Worm (Caenorhabditis elegans) whole organism, dauer: ENCODE results near the gene srr-3.
"Not testable (repeated sequence)": the region's sequence is repeated elsewhere in the genome, so short reads cannot be mapped to it uniquely, and the experiment has no call there.

Source experiments
- unc-62 ChIP-seq: sonication (generic microtip); optimal IDR thresholded peaks from 2 replicates; lab custom pipeline; 2017; ENCODE audit warnings: missing biosample characterization, missing genetic modification reagents, missing genetic modification characterization

srr-3 gene

ce11 chrV:16508667-16509066, at the start of gene srr-3:
srr-3 (minus strand) TSS chrV:16508767.
- TF ChIP-seq unc-62 (GFP tag; lab: Kevin White, UChicago) = no peak

ce11 chrV:16552929-16553328, 44.4 kb upstream of the srr-3 start, which contains the start of gene Y32B12B.4:
Y32B12B.4 (plus strand) TSS chrV:16553327.
- no peak for TF ChIP-seq unc-62 (GFP tag; lab: Kevin White, UChicago)

ce11 chrV:16550680-16551079, 42.1 kb upstream of the srr-3 start, which contains the start of gene srbc-65:
srbc-65 (plus strand) TSS chrV:16550980.
- TF ChIP-seq unc-62 (GFP tag; lab: Kevin White, UChicago) = no peak

ce11 chrV:16540657-16541056, 32.1 kb upstream of the srr-3 start:
- TF ChIP-seq unc-62 (GFP tag; lab: Kevin White, UChicago) = no peak

- no peak for TF ChIP-seq unc-62 (GFP tag; lab: Kevin White, UChicago)
These were observed 31.1 kb upstream of the srr-3 start for ce11 chrV:16539666-16540065.

ce11 chrV:16537908-16538446, 29.4 kb upstream of the srr-3 start, which contains the start of gene Y32B12B.2:
Y32B12B.2 (plus strand) TSS chrV:16538396.
- no peak for TF ChIP-seq unc-62 (GFP tag; lab: Kevin White, UChicago)

- no peak for TF ChIP-seq unc-62 (GFP tag; lab: Kevin White, UChicago)
These were observed 28.1 kb upstream of the srr-3 start, which contains the start of gene Y32B12B.1 for ce11 chrV:16536701-16537100. Y32B12B.1 (plus strand) TSS chrV:16537001.

ce11 chrV:16535172-16535571, 26.6 kb upstream of the srr-3 start, which contains the start of gene Y32B12B.8:
Y32B12B.8 (plus strand) TSS chrV:16535472.
- no peak for TF ChIP-seq unc-62 (GFP tag; lab: Kevin White, UChicago)

- no peak for TF ChIP-seq unc-62 (GFP tag; lab: Kevin White, UChicago)
These were observed 25.4 kb upstream of the srr-3 start, which contains the start of gene cpr-2 for ce11 chrV:16534000-16534399. cpr-2 (minus strand) TSS chrV:16534100.

ce11 chrV:16527796-16528195, 19.2 kb upstream of the srr-3 start, which contains the start of gene F36D3.16:
F36D3.16 (plus strand) TSS chrV:16528096.
- no peak for TF ChIP-seq unc-62 (GFP tag; lab: Kevin White, UChicago)

- no peak for TF ChIP-seq unc-62 (GFP tag; lab: Kevin White, UChicago)
These were observed 18.3 kb upstream of the srr-3 start, which contains the start of gene F36D3.8 for ce11 chrV:16526858-16527257. F36D3.8 (plus strand) TSS chrV:16527158.

- TF ChIP-seq unc-62 (GFP tag; lab: Kevin White, UChicago) = no peak
These were observed 13.7 kb upstream of the srr-3 start, which contains the start of gene srw-34 for ce11 chrV:16522242-16522641. srw-34 (minus strand) TSS chrV:16522342.

- TF ChIP-seq unc-62 (GFP tag; lab: Kevin White, UChicago) = no peak
These were observed 9.1 kb upstream of the srr-3 start, which contains the start of gene F36D3.4 for ce11 chrV:16517619-16518018. F36D3.4 (minus strand) TSS chrV:16517719.

ce11 chrV:16515140-16515539, 6.6 kb upstream of the srr-3 start, which contains the start of gene F36D3.5:
F36D3.5 (minus strand) TSS chrV:16515240.
- TF ChIP-seq unc-62 (GFP tag; lab: Kevin White, UChicago) = not testable (repeated sequence)

- no peak for TF ChIP-seq unc-62 (GFP tag; lab: Kevin White, UChicago)
These were observed 1.9 kb downstream of the srr-3 start for ce11 chrV:16506650-16507049.

ce11 chrV:16505828-16506227, 2.7 kb downstream of the srr-3 start, which contains the start of gene nhr-54:
nhr-54 (minus strand) TSS chrV:16505928.
- no peak for TF ChIP-seq unc-62 (GFP tag; lab: Kevin White, UChicago)

- TF ChIP-seq unc-62 (GFP tag; lab: Kevin White, UChicago) = no peak
These were observed 5.4 kb downstream of the srr-3 start, which contains the start of gene F36D3.14 for ce11 chrV:16503164-16503563. F36D3.14 (minus strand) TSS chrV:16503264.
